Worm (Caenorhabditis elegans) whole organism, L3 larva: Measurements from ENCODE around the gene hsd-2.
A peak's percentile ranks its signal among the peaks of the same experiment; 100 is the strongest.

Experiments
- R02D3.7 ChIP-seq: fragments of 150-350 bp; optimal IDR thresholded peaks from 2 replicates; lab custom pipeline; 2014; ENCODE audit warnings: missing biosample characterization, missing genetic modification characterization
- pha-4 ChIP-seq: fragments of 150-350 bp; optimal IDR thresholded peaks from 2 replicates; lab custom pipeline; 2014; ENCODE audit warnings: missing biosample characterization, missing genetic modification reagents, missing genetic modification characterization

DNA sequence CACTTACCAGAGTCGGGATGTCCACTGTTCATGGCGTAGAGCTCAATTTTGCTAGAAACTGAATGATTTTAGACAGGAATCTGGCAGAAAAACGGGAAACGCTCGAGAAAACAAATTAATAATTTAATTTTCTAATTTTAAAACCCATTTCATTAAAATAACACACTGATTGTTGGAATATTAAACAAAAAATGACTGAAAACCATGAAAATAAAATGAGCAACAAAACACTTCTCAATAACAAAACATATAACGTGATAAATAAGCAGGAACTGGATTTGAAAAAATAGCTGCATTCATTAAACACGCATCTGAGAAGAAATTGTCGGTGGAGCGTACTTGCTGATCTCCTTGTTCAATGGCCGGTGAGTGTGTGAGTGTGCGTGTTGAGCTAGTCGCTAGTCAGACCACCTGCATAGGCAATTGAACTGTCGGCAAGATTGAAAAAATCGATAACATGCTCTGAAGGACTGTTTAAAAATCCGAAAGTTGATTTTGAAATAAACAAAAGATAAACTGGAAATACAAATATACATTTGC is 7.4 kb upstream of the hsd-2 start, which contains the start of gene ZC8.6:
- TF ChIP-seq pha-4 (tag; lab: Kevin White, UChicago), result peak; percentile 49
- TF ChIP-seq R02D3.7, result no peak
